Fruit fly (Drosophila melanogaster) whole organism, wandering third instar larva: ENCODE measurements around the gene CG14273.

Experiments used
- Myc ChIP-seq: fragments of >200 bp; optimal IDR thresholded peaks from 2 replicates; lab custom pipeline; 2017
- Rel ChIP-seq, 2 experiments: fragments of 200-800 bp; sonication (Bioruptor generic) in 1 of 2; optimal IDR thresholded peaks; 2 replicates in 1 of 2; 3 replicates in 1 of 2; lab custom pipeline; 2016 to 2019; ENCODE audit warnings: mild to moderate bottlenecking in 2 of 2, missing biosample characterization in 2 of 2, missing genetic modification characterization in 2 of 2, moderate library complexity in 1 of 2
- brk ChIP-seq: fragments of 200-800 bp; sonication (Bioruptor generic); optimal IDR thresholded peaks from 2 replicates; lab custom pipeline; 2016; ENCODE audit warnings: missing biosample characterization, mild to moderate bottlenecking, missing genetic modification characterization
- ey ChIP-seq: fragments of 200-800 bp; sonication (Bioruptor generic); optimal IDR thresholded peaks from 2 replicates; lab custom pipeline; 2016; ENCODE audit warnings: missing biosample characterization, missing genetic modification characterization
- jim ChIP-seq: fragments of 175-275, 200-325 bp; sonication (Bioruptor generic); optimal IDR thresholded peaks from 2 replicates; lab custom pipeline; 2016; ENCODE audit warnings: missing biosample characterization, mild to moderate bottlenecking, missing genetic modification characterization
- lola ChIP-seq: fragments of >200 bp; optimal IDR thresholded peaks from 2 replicates; lab custom pipeline; 2017; ENCODE audit warnings: missing biosample characterization, missing genetic modification characterization
- pan ChIP-seq: fragments of >200 bp; optimal IDR thresholded peaks from 2 replicates; lab custom pipeline; 2017
- psq ChIP-seq: fragments of 200-800 bp; sonication (Bioruptor generic); optimal IDR thresholded peaks from 3 replicates; lab custom pipeline; 2017; ENCODE audit warnings: missing biosample characterization, mild to moderate bottlenecking, missing genetic modification characterization, moderate library complexity
- sv ChIP-seq: fragments of 200-800 bp; sonication (Bioruptor generic); optimal IDR thresholded peaks from 3 replicates; lab custom pipeline; 2016; ENCODE audit warnings: missing biosample characterization, missing genetic modification characterization
- usp ChIP-seq: fragments of >200 bp; optimal IDR thresholded peaks from 2 replicates; lab custom pipeline; 2017; ENCODE audit warnings: missing biosample characterization, missing genetic modification characterization

- TF ChIP-seq lola (GFP tag; lab: Kevin White, UChicago): no peak
- TF ChIP-seq brk (GFP tag; lab: Kevin White, UChicago): peak; percentile 94
- no peak for TF ChIP-seq usp (GFP tag; lab: Kevin White, UChicago)
- TF ChIP-seq ey: peak; percentile 82
- TF ChIP-seq jim: no peak
- TF ChIP-seq sv (GFP tag; lab: Kevin White, UChicago): peak; percentile 88
- no peak for TF ChIP-seq pan (lab: Kevin White, UChicago)
- peak; percentile 70 for TF ChIP-seq Rel (GFP tag; optimal IDR thresholded peaks at IDR 0.05; lab: Kevin White, UChicago)
- peak; percentile 85 for TF ChIP-seq Rel (tag; optimal IDR thresholded peaks at IDR 0.05; lab: Kevin White, UChicago)
- TF ChIP-seq Myc (lab: Kevin White, UChicago): no peak
- TF ChIP-seq psq (GFP tag; lab: Kevin White, UChicago): peak; percentile 93
Measured at dm6 chr2L:8384108-8384601, 41.7 kb downstream of the CG14273 start, which contains the start of the genes Dad1 and CG13384.
